Fruit fly (Drosophila melanogaster) whole organism, adult: ENCODE data around the gene Syx17.

Experiments
- CG11617 ChIP-seq: fragments of 200-800 bp; sonication (Bioruptor generic); optimal IDR thresholded peaks from 2 replicates; lab custom pipeline; 2017; ENCODE audit warnings: mild to moderate bottlenecking, missing biosample characterization, missing genetic modification reagents, missing genetic modification characterization
- CG12768 ChIP-seq: fragments of 200-800 bp; sonication (Bioruptor generic); optimal IDR thresholded peaks from 2 replicates; lab custom pipeline; 2017; ENCODE audit warnings: missing biosample characterization, missing genetic modification characterization, mild to moderate bottlenecking, moderate library complexity, missing genetic modification reagents
- CG14711 ChIP-seq: fragments of 200-800 bp; sonication (Bioruptor generic); optimal IDR thresholded peaks from 2 replicates; lab custom pipeline; 2018; ENCODE audit warnings: missing biosample characterization, mild to moderate bottlenecking, missing genetic modification characterization, moderate library complexity
- CG1620 ChIP-seq: fragments of 200-800 bp; sonication (Bioruptor generic); optimal IDR thresholded peaks from 2 replicates; lab custom pipeline; 2016; ENCODE audit warnings: missing biosample characterization, missing genetic modification characterization
- CG33017 ChIP-seq: fragments of 200-800 bp; sonication (Bioruptor generic); optimal IDR thresholded peaks from 2 replicates; lab custom pipeline; 2018; ENCODE audit warnings: missing biosample characterization, mild to moderate bottlenecking, missing genetic modification characterization, moderate library complexity
- CG5204 ChIP-seq: fragments of 200-800 bp; sonication (Bioruptor generic); optimal IDR thresholded peaks from 2 replicates; lab custom pipeline; 2016; ENCODE audit warnings: missing biosample characterization, missing genetic modification characterization
- CG7045 ChIP-seq: fragments of 200-800 bp; sonication (Bioruptor generic); optimal IDR thresholded peaks from 2 replicates; lab custom pipeline; 2017; ENCODE audit warnings: missing biosample characterization, mild to moderate bottlenecking, missing genetic modification characterization
- CG7101 ChIP-seq: fragments of 200-800 bp; sonication (Bioruptor generic); optimal IDR thresholded peaks from 2 replicates; lab custom pipeline; 2018; ENCODE audit warnings: missing biosample characterization, mild to moderate bottlenecking, missing genetic modification characterization, moderate library complexity
- Clk ChIP-seq: fragments of 200-800 bp; sonication (Bioruptor generic); optimal IDR thresholded peaks from 2 replicates; lab custom pipeline; 2017; ENCODE audit warnings: missing biosample characterization, missing genetic modification characterization
- Crg-1 ChIP-seq: fragments of 200-800 bp; sonication (Bioruptor generic); optimal IDR thresholded peaks from 2 replicates; lab custom pipeline; 2016; ENCODE audit warnings: missing biosample characterization, missing genetic modification characterization
- Hr96 ChIP-seq: fragments of 200-800 bp; sonication (Bioruptor generic); optimal IDR thresholded peaks from 2 replicates; lab custom pipeline; 2016; ENCODE audit warnings: missing biosample characterization, missing genetic modification characterization
- Mnt ChIP-seq: fragments of 200-800 bp; sonication (Bioruptor generic); optimal IDR thresholded peaks from 2 replicates; lab custom pipeline; 2016; ENCODE audit warnings: missing biosample characterization, mild to moderate bottlenecking, missing genetic modification characterization
- bab1 ChIP-seq: fragments of 200-800 bp; sonication (Bioruptor generic); optimal IDR thresholded peaks from 3 replicates; lab custom pipeline; 2019; ENCODE audit warnings: missing biosample characterization, mild to moderate bottlenecking, missing genetic modification characterization, moderate library complexity
- cic ChIP-seq: fragments of 200-800 bp; sonication (Bioruptor generic); optimal IDR thresholded peaks from 2 replicates; lab custom pipeline; 2017; ENCODE audit warnings: missing biosample characterization, mild to moderate bottlenecking, missing genetic modification characterization, moderate library complexity
- cnc ChIP-seq, 2 experiments: fragments of >200 bp; optimal IDR thresholded peaks; 2 replicates each; lab custom pipeline; 2017
- kay ChIP-seq: fragments of 200-800 bp; sonication (Bioruptor generic); peaks from one replicate; lab custom pipeline; 2016; ENCODE audit warnings: missing biosample characterization, missing genetic modification characterization, borderline replicate concordance
- ovo ChIP-seq: fragments of 200-800 bp; sonication (Bioruptor generic); optimal IDR thresholded peaks from 2 replicates; lab custom pipeline; 2016; ENCODE audit warnings: missing biosample characterization, missing genetic modification characterization
- pad ChIP-seq: fragments of 200-800 bp; sonication (Bioruptor generic); optimal IDR thresholded peaks from 3 replicates; lab custom pipeline; 2017; ENCODE audit warnings: missing biosample characterization, missing genetic modification characterization, mild to moderate bottlenecking, moderate library complexity, missing genetic modification reagents
- tj ChIP-seq: fragments of 200-800 bp; sonication (Bioruptor generic); optimal IDR thresholded peaks from 3 replicates; lab custom pipeline; 2017; ENCODE audit warnings: missing biosample characterization, mild to moderate bottlenecking, missing genetic modification characterization, moderate library complexity
- toe ChIP-seq: fragments of 200-800 bp; sonication (Bioruptor generic); optimal IDR thresholded peaks from 2 replicates; lab custom pipeline; 2016; ENCODE audit warnings: missing biosample characterization, missing genetic modification characterization

Syx17 gene

DNA sequence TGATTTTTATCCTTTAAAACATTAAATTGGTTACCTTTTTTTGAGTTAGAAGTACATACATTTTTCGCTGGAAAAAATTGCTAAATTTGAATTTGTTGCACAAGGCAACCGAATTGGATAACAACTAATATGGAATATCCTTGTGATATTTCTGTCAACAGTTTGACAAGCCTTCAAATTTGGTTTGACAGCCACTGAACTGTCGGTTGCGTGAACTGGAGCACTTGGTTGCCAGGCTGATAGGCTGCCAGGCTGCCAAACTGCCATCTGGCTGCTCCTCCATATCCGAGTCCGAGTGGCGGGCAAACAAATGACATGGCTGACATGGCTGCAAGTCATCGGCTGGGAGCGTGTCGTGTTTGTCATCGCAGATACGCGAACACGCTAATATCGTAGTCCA, 2.0 kb upstream of the Syx17 start:
- no peak for TF ChIP-seq CG12768 (GFP tag; lab: Kevin White, UChicago)
- no peak for TF ChIP-seq CG1620 (GFP tag; lab: Kevin White, UChicago)
- no peak for TF ChIP-seq pad (GFP tag; lab: Kevin White, UChicago)
- TF ChIP-seq Clk (GFP tag; lab: Kevin White, UChicago): no peak
- no peak for TF ChIP-seq CG7101 (tag; lab: Kevin White, UChicago)
- TF ChIP-seq kay: no peak
- TF ChIP-seq Crg-1 (GFP tag; lab: Kevin White, UChicago): no peak
- no peak for TF ChIP-seq cnc (optimal IDR thresholded peaks at IDR 0.05; lab: Kevin White, UChicago)
- TF ChIP-seq CG14711 (tag; lab: Kevin White, UChicago): no peak
- TF ChIP-seq toe (GFP tag; lab: Kevin White, UChicago): no peak
- no peak for TF ChIP-seq bab1 (GFP tag; lab: Kevin White, UChicago)
- no peak for TF ChIP-seq cic
- TF ChIP-seq CG5204: no peak
- no peak for TF ChIP-seq tj (GFP tag; lab: Kevin White, UChicago)

DNA sequence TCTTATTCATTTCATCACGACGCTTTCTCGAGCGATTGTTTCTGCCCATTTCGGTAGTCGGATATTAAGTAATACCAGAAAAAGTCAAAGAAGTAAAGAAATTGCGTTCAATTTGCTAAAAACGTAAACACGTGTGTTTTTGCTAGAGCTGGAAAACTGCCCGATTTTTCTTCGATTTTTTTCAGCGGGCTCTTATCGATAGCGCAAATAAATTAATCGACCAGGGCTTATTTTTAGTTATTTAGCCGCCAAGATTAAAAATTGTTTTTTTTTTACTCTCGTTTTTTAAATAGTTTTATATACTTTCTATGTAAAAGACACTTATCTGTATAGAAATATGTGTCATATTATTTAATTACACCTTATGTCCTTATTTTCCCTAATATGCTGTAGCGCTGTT, 2.6 kb downstream of the Syx17 start, which contains the start of gene CG15019:
Gene CG15019 (minus strand): TSS at position 138 of the 400 bp plus-strand sequence.
- TF ChIP-seq Mnt (GFP tag; lab: Kevin White, UChicago): peak; percentile 95
- TF ChIP-seq CG14711 (tag; lab: Kevin White, UChicago): no peak

DNA sequence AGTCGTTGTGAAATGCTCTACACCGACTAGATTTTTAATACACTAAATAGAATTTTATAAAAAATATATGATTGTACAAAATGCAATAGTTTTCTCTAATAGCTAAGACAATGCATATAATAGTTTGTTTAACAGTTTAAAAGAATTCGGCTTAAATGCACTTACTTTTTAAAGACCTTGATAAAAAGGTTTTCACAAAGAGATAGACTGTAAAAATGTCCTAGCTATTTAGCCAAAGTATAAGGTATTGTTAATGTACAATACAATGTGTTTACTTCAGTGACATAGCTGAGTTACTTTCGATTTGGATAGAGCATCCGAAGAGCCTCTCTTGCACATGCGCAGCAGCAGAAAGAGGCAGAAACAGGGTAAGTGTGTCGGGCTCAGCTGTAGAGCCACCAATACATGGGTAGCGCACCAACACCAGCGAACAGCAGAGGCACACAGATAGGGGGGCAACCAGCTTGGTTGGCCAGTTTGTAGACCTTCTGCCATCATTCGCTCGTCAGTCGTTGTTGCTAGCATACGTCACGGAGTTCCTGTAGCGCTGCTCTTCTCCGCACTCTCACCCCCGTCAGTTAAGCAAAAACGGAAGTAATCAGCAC, 3.5 kb downstream of the Syx17 start, which contains the start of gene TP53INP:
Gene TP53INP (plus strand): TSS at position 291 of the 605 bp plus-strand sequence.
- TF ChIP-seq Crg-1 (GFP tag; lab: Kevin White, UChicago) (peak; percentile 53), CG7045 (GFP tag; lab: Kevin White, UChicago) (peak; percentile 63), Clk (GFP tag; lab: Kevin White, UChicago) (peak; percentile 34), Hr96 (GFP tag; lab: Kevin White, UChicago) (no peak), cnc (optimal IDR thresholded peaks at IDR 0.05; lab: Kevin White, UChicago) (no peak), CG33017 (peak; percentile 65), pad (GFP tag; lab: Kevin White, UChicago) (peak; percentile 62), CG14711 (tag; lab: Kevin White, UChicago) (peak; percentile 58), CG7101 (tag; lab: Kevin White, UChicago) (peak; percentile 65), CG12768 (GFP tag; lab: Kevin White, UChicago) (peak; percentile 63), Mnt (GFP tag; lab: Kevin White, UChicago) (peak; percentile 7), toe (GFP tag; lab: Kevin White, UChicago) (peak; percentile 46), kay (peak; percentile 88), cic (no peak), ovo (no peak), CG11617 (peak; percentile 74), bab1 (GFP tag; lab: Kevin White, UChicago) (peak; percentile 52), CG5204 (peak; percentile 59), CG1620 (GFP tag; lab: Kevin White, UChicago) (no peak), tj (GFP tag; lab: Kevin White, UChicago) (peak; percentile 45)

DNA sequence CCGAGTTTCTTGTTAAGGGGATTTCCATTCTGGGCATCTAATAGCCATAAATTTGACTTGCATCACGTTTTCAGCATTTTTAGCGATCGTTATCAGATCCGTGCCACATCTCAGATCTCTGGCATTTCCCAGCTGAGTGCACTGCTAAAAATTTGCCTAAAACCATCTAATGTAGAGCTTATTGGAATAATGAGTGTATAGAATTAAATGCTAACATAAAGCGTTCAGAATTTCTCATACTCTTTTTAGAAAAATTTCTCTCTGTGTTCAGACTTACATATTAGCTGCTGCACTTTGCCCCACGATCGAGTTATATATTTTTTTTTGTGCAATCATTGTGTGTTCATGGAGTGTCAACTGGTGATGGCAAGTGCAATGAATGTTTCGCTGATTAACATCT, 4.5 kb downstream of the Syx17 start:
- peak; percentile 29 for TF ChIP-seq CG5204
- TF ChIP-seq CG14711 (tag; lab: Kevin White, UChicago): peak; percentile 13
- TF ChIP-seq pad (GFP tag; lab: Kevin White, UChicago): no peak

DNA sequence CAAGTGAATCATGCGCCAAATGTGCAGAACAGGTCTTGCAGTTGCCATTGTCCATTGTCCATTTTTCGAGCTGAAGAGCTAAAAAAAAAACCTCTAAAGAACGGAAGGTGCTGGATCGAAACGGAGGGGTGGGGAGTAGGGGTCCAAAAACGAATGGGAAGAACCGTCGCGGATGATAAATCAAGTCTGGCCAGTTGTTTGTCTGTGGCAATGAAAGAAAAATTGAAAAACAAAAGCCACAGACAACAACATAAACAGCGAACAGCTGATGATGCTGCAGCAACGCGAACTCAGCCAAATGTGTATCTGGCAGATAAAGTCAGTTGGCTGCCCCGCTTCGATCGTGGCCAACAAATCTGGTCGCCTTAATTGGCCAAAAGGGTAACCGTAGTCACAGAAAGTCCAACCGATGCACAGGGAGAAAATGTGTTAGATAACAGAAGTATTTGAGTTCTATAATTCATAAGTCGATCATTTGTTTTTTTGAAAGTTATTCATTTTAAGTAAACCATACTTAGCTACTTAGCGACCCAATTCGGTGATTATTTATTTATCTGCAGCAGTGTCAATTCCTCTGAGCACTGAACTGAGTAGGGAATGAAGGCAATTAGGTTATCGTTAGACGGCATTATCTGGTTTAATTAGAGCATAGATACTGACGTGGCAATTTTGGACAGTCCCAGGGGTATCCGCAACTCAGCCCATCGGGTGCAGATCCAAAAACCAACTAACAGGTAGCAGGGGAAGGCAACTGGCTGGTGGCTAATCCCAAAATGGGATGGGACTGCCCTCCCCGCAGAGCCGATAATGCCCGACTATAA, 5.2 kb downstream of the Syx17 start:
- TF ChIP-seq CG12768 (GFP tag; lab: Kevin White, UChicago) (no peak), CG1620 (GFP tag; lab: Kevin White, UChicago) (no peak), CG7101 (tag; lab: Kevin White, UChicago) (no peak), bab1 (GFP tag; lab: Kevin White, UChicago) (no peak), Crg-1 (GFP tag; lab: Kevin White, UChicago) (no peak), CG14711 (tag; lab: Kevin White, UChicago) (no peak), kay (no peak), CG33017 (no peak), Mnt (GFP tag; lab: Kevin White, UChicago) (no peak), cic (no peak), CG7045 (GFP tag; lab: Kevin White, UChicago) (no peak), toe (GFP tag; lab: Kevin White, UChicago) (no peak), CG11617 (no peak), pad (GFP tag; lab: Kevin White, UChicago) (no peak), cnc (optimal IDR thresholded peaks at IDR 0.05; lab: Kevin White, UChicago) (no peak), Clk (GFP tag; lab: Kevin White, UChicago) (no peak)
